Worm (Caenorhabditis elegans) whole organism, L2 larva: Measurements from ENCODE around the gene AC8.3.
"Not testable (repeated sequence)": the region's sequence is repeated elsewhere in the genome, so short reads cannot be mapped to it uniquely, and the experiment has no call there.

Source experiments
- R02D3.7 ChIP-seq: fragments of 150-350 bp; optimal IDR thresholded peaks from 2 replicates; lab custom pipeline; 2014; ENCODE audit warnings: missing biosample characterization, missing genetic modification characterization
- ZK546.5 ChIP-seq: sonication (generic microtip); optimal IDR thresholded peaks from 2 replicates; lab custom pipeline; 2017; ENCODE audit warnings: missing biosample characterization, missing genetic modification characterization
- alr-1 ChIP-seq: fragments of 150-350 bp; optimal IDR thresholded peaks from 2 replicates; lab custom pipeline; 2014; ENCODE audit warnings: missing biosample characterization, missing genetic modification characterization
- ama-1 ChIP-seq: fragments of 150-350 bp; optimal IDR thresholded peaks from 2 replicates; lab custom pipeline; 2018; ENCODE audit warnings: inconsistent platforms
- blmp-1 ChIP-seq: sonication (generic microtip); optimal IDR thresholded peaks from 2 replicates; lab custom pipeline; 2017; ENCODE audit warnings: missing genetic modification characterization, mild to moderate bottlenecking, missing compliant biosample characterization, antibody characterized with exemption, moderate library complexity; ENCODE audit not compliant: insufficient read depth
- ceh-16 ChIP-seq: fragments of 150-350 bp; optimal IDR thresholded peaks from 2 replicates; lab custom pipeline; 2014; ENCODE audit warnings: missing biosample characterization, missing genetic modification characterization
- crh-2 ChIP-seq: sonication (generic microtip); optimal IDR thresholded peaks from 2 replicates; lab custom pipeline; 2017; ENCODE audit warnings: missing biosample characterization, missing genetic modification characterization
- egl-27 ChIP-seq: sonication (generic microtip); optimal IDR thresholded peaks from 3 replicates; lab custom pipeline; 2017; ENCODE audit warnings: missing biosample characterization, missing genetic modification reagents, missing genetic modification characterization
- elt-3 ChIP-seq: sonication (generic microtip); optimal IDR thresholded peaks from 2 replicates; lab custom pipeline; 2017; ENCODE audit warnings: missing biosample characterization, missing genetic modification characterization
- lin-13 ChIP-seq: fragments of 150-350 bp; optimal IDR thresholded peaks from 2 replicates; lab custom pipeline; 2014; ENCODE audit warnings: missing biosample characterization, missing genetic modification reagents, missing genetic modification characterization
- lsy-2 ChIP-seq, 2 experiments: fragments of 150-350 bp in 1 of 2; sonication (generic microtip) in 1 of 2; optimal IDR thresholded peaks; 2 replicates each; lab custom pipeline; 2014 to 2017; ENCODE audit warnings: missing biosample characterization in 2 of 2, missing genetic modification characterization in 2 of 2
- mbf-1 ChIP-seq: sonication (generic microtip); optimal IDR thresholded peaks from 2 replicates; lab custom pipeline; 2017; ENCODE audit warnings: missing biosample characterization, missing genetic modification characterization
- mdl-1 ChIP-seq, 2 experiments: fragments of 150-350 bp in 1 of 2; sonication (generic microtip) in 1 of 2; optimal IDR thresholded peaks; 2 replicates each; lab custom pipeline; 2017; ENCODE audit warnings: missing biosample characterization in 2 of 2, missing genetic modification characterization in 2 of 2
- nhr-11 ChIP-seq: fragments of 150-350 bp; optimal IDR thresholded peaks from 2 replicates; lab custom pipeline; 2014; ENCODE audit warnings: missing biosample characterization, missing genetic modification characterization
- nhr-12 ChIP-seq: fragments of 150-350 bp; optimal IDR thresholded peaks from 2 replicates; lab custom pipeline; 2014; ENCODE audit warnings: missing biosample characterization, missing genetic modification characterization
- nhr-129 ChIP-seq: fragments of 150-350 bp; optimal IDR thresholded peaks from 2 replicates; lab custom pipeline; 2014; ENCODE audit warnings: missing biosample characterization, missing genetic modification characterization
- nhr-21 ChIP-seq: fragments of 150-350 bp; optimal IDR thresholded peaks from 2 replicates; lab custom pipeline; 2014; ENCODE audit warnings: missing biosample characterization, missing genetic modification characterization
- nhr-23 ChIP-seq: fragments of 150-350 bp; optimal IDR thresholded peaks from 2 replicates; lab custom pipeline; 2014; ENCODE audit warnings: missing biosample characterization, missing genetic modification reagents, missing genetic modification characterization
- nhr-6 ChIP-seq: fragments of 150-350 bp; optimal IDR thresholded peaks from 2 replicates; lab custom pipeline; 2014; ENCODE audit warnings: missing biosample characterization, missing genetic modification characterization
- nhr-77 ChIP-seq: fragments of 150-350 bp; optimal IDR thresholded peaks from 2 replicates; lab custom pipeline; 2014; ENCODE audit warnings: missing biosample characterization, missing genetic modification characterization
- sem-4 ChIP-seq: fragments of 150-350 bp; optimal IDR thresholded peaks from 2 replicates; lab custom pipeline; 2014; ENCODE audit warnings: missing biosample characterization, missing genetic modification reagents, missing genetic modification characterization
- skn-1 ChIP-seq: sonication (generic microtip); optimal IDR thresholded peaks from 2 replicates; lab custom pipeline; 2017; ENCODE audit warnings: missing biosample characterization, missing genetic modification characterization
- sma-9 ChIP-seq, 2 experiments: fragments of 150-350 bp in 1 of 2; sonication (generic microtip) in 1 of 2; optimal IDR thresholded peaks; 2 replicates each; lab custom pipeline; 2014 to 2016; ENCODE audit warnings: missing genetic modification characterization in 2 of 2, mild to moderate bottlenecking in 1 of 2, missing biosample characterization in 1 of 2, missing compliant biosample characterization in 1 of 2, missing genetic modification reagents in 1 of 2, moderate library complexity in 1 of 2
- snpc-4 ChIP-seq: fragments of 150-350 bp; optimal IDR thresholded peaks from 2 replicates; lab custom pipeline; 2014; ENCODE audit warnings: missing biosample characterization, missing genetic modification characterization
- unc-55 ChIP-seq: fragments of 150-350 bp; sonication (generic microtip); optimal IDR thresholded peaks from 3 replicates; lab custom pipeline; 2014; ENCODE audit warnings: missing biosample characterization, missing genetic modification reagents, missing genetic modification characterization
- unc-62 ChIP-seq: fragments of 150-350 bp; optimal IDR thresholded peaks from 2 replicates; lab custom pipeline; 2014; ENCODE audit warnings: missing biosample characterization, missing genetic modification reagents, missing genetic modification characterization
- zag-1 ChIP-seq: fragments of 150-350 bp; optimal IDR thresholded peaks from 2 replicates; lab custom pipeline; 2014; ENCODE audit warnings: missing biosample characterization, missing genetic modification characterization
- ztf-11 ChIP-seq: sonication (generic microtip); optimal IDR thresholded peaks from 2 replicates; lab custom pipeline; 2017; ENCODE audit warnings: missing biosample characterization, missing genetic modification characterization
- ztf-4 ChIP-seq: fragments of 150-350 bp; optimal IDR thresholded peaks from 2 replicates; lab custom pipeline; 2014; ENCODE audit warnings: missing biosample characterization, missing genetic modification characterization

The AC8.3 gene

DNA sequence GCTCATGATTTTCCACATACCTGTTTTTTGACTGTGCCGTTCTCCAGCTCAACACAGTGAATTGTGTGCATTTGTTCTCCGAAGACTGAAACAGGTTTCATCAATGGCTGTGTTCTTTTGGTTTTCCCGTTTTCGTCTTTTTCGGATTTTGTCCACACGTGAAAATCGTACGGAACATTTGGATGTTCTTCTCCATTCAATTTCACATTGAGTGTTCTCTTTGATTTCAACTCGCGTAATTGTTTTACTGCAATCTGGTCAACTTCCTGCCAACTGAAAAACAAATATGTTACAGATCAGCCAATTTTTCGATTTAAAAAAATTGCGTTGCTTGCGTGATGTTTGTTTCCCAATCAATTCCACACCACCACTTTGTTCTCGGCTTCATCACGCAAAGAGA is at the start of gene AC8.3:
Gene AC8.3 (minus strand): TSS at position 101 of the 400 bp plus-strand sequence.
- not testable (repeated sequence) for TF ChIP-seq R02D3.7 (tag; lab: Kevin White, UChicago); nhr-21 (tag; lab: Kevin White, UChicago); mdl-1 (tag; optimal IDR thresholded peaks at IDR 0.05; lab: Kevin White, UChicago)

DNA sequence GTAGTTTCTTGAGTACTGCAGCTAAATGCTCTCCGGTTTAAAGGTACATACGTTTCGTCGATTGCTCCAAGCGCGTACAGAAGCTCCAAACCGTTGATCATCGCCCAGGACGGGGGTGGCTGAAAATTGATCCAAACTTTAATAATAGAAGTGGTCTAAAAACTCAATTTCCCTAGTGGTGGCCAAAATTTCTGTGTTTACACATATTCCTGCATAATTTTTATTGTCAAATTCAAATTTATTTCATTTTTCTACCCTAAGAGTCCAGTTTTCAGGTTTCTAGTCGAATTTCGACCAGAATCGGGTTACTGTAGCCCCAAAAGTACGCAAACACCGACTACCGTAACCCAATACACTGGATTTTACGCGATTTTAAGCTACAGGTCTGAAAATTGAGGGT is 44.6 kb upstream of the AC8.3 start, which contains the start of gene Y108F1.5:
Gene Y108F1.5 (minus strand): TSS at position 101 of the 400 bp plus-strand sequence.
- not testable (repeated sequence) for TF ChIP-seq nhr-11, ZK546.5, alr-1 (tag; lab: Kevin White, UChicago)

ce11 chrX:271509-271908 is 42.2 kb upstream of the AC8.3 start:
- TF ChIP-seq nhr-23 (no peak), blmp-1 (no peak), lsy-2 (tag; optimal IDR thresholded peaks at IDR 0.05; lab: Kevin White, UChicago) (no peak), ztf-4 (tag; lab: Kevin White, UChicago) (no peak), ztf-11 (tag; lab: Kevin White, UChicago) (no peak), nhr-12 (no peak), egl-27 (tag; lab: Kevin White, UChicago) (no peak), crh-2 (no peak), ama-1 (no peak), nhr-6 (tag; lab: Kevin White, UChicago) (no peak), nhr-77 (tag; lab: Kevin White, UChicago) (no peak), unc-62 (no peak), sem-4 (tag; lab: Kevin White, UChicago) (no peak), nhr-11 (tag; lab: Kevin White, UChicago) (no peak)

DNA sequence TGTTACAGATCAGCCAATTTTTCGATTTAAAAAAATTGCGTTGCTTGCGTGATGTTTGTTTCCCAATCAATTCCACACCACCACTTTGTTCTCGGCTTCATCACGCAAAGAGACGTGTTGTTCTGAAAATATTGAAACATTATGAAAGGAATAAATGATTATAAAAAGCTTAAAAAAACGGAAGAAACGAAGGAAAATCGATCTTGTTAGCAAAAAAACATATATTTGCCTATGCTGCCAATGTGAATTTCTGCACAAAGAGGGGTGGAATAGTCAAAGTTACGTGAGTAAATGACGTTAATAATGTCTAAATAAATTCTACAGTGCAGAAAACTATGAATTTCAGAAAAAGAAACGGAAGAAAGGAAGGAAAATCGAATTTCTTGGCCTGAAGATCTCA is 9.8 kb upstream of the AC8.3 start, which contains the start of gene AC8.10:
Gene AC8.10 (minus strand): TSS at position 101 of the 400 bp plus-strand sequence.
- TF ChIP-seq skn-1 (tag; lab: Kevin White, UChicago); ceh-16 (tag; lab: Kevin White, UChicago); nhr-12: not testable (repeated sequence)

DNA sequence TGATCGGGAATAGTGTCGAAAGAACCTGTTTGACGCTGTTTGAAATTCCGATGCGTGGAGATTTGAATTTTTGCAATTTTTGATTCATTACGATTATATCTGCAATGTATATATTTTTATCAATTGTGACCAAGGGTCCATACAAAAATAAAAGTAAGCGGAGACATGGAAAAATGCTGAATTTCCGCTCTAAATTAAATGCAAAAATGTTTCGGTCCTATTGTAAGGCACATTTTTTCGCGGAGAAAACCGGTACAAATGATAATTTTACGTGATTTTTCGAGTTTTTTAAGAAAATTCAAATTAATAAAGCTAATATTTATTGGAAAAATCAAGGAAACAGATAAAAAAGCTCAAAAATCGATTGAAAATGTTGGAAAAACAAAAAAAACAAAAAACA is 13.8 kb downstream of the AC8.3 start, which contains the start of gene set-28:
Gene set-28 (minus strand): TSS at position 101 of the 400 bp plus-strand sequence.
- TF ChIP-seq nhr-129 (tag; lab: Kevin White, UChicago); ztf-4 (tag; lab: Kevin White, UChicago); crh-2: not testable (repeated sequence)

DNA sequence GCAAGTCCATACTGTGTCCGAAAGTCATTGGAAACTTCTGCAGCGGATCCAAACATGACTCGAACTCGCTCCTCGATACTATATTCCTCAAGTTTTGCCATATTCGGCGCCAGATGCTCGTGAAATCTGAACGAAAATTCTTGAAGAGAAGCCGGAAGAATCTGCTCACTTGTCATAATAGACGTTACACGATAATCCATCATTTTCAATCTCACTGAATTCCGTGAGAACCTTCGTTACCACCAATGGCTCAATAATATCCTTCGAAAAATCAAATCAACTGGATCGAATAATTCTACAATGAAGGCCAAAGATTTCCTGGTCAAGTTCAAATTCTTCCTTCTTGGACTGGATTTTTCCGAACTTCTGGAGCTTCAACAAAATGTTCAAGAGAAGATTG is 18.1 kb downstream of the AC8.3 start, which contains the start of gene Y73B3B.1:
Gene Y73B3B.1 (minus strand): TSS at position 101 of the 400 bp plus-strand sequence.
- TF ChIP-seq zag-1 (tag; lab: Kevin White, UChicago); alr-1 (tag; lab: Kevin White, UChicago); lin-13 (GFP tag; lab: Kevin White, UChicago): not testable (repeated sequence)

ce11 chrX:209695-210094 is 19.6 kb downstream of the AC8.3 start, which contains the start of gene Y73B3B.3:
Gene Y73B3B.3, plus strand, starts transcription at chrX:209995.
- TF ChIP-seq zag-1, nhr-6, snpc-4 (tag; lab: Kevin White, UChicago): not testable (repeated sequence)

- TF ChIP-seq ZK546.5 (tag; lab: Kevin White, UChicago) (no peak), elt-3 (tag; lab: Kevin White, UChicago) (no peak), unc-55 (GFP tag; lab: Kevin White, UChicago) (no peak), sma-9 (GFP tag; optimal IDR thresholded peaks at IDR 0.05; lab: Kevin White, UChicago) (no peak), sma-9 (tag; optimal IDR thresholded peaks at IDR 0.05; lab: Kevin White, UChicago) (no peak), zag-1 (tag; lab: Kevin White, UChicago) (no peak), mbf-1 (tag; lab: Kevin White, UChicago) (no peak), ama-1 (no peak)
- TF ChIP-seq, all 48 proteins: peak for 0
Observed at ce11 chrX:196403-196802, 32.9 kb downstream of the AC8.3 start.
